Worm (Caenorhabditis elegans) whole organism, L1 larva: ENCODE data around the gene Y53F4B.1.

ENCODE experiments used
- aly-2 ChIP-seq: fragments of 150-350 bp; optimal IDR thresholded peaks from 2 replicates; lab custom pipeline; 2014; ENCODE audit warnings: missing biosample characterization, missing genetic modification characterization
- blmp-1 ChIP-seq: fragments of 150-350 bp; optimal IDR thresholded peaks from 2 replicates; lab custom pipeline; 2014; ENCODE audit warnings: missing biosample characterization, missing genetic modification characterization
- ceh-63 ChIP-seq: fragments of 200-800 bp; sonication (Bioruptor generic); optimal IDR thresholded peaks from 2 replicates; lab custom pipeline; 2018; ENCODE audit warnings: mild to moderate bottlenecking, missing genetic modification characterization, missing compliant biosample characterization
- ceh-82 ChIP-seq, 3 experiments: fragments of 150-350 bp in 1 of 3; sonication (generic microtip) in 2 of 3; optimal IDR thresholded peaks; 2 replicates each; lab custom pipeline; 2014 to 2017; ENCODE audit warnings: missing biosample characterization in 3 of 3, missing genetic modification characterization in 3 of 3
- ceh-90 ChIP-seq: sonication (generic microtip); optimal IDR thresholded peaks from 2 replicates; lab custom pipeline; 2016; ENCODE audit warnings: missing genetic modification characterization, missing compliant biosample characterization
- dpl-1 ChIP-seq, 3 experiments: fragments of 150-350 bp in 2 of 3; sonication (generic microtip) in 1 of 3; optimal IDR thresholded peaks; 2 replicates each; lab custom pipeline; 2014 to 2017; ENCODE audit warnings: missing biosample characterization in 3 of 3, missing genetic modification characterization in 3 of 3, missing genetic modification reagents in 3 of 3
- efl-1 ChIP-seq, 4 experiments: fragments of 150-350 bp; optimal IDR thresholded peaks in 3 of 4; peaks in 1 of 4; 1 replicate in 1 of 4; 2 replicates in 3 of 4; lab custom pipeline; 2014; ENCODE audit warnings: missing biosample characterization in 2 of 4, missing genetic modification characterization in 2 of 4, missing genetic modification reagents in 2 of 4
- efl-3 ChIP-seq: fragments of 200-800 bp; sonication (Bioruptor generic); optimal IDR thresholded peaks from 2 replicates; lab custom pipeline; 2018; ENCODE audit warnings: mild to moderate bottlenecking, missing genetic modification characterization, missing compliant biosample characterization
- egl-27 ChIP-seq, 2 experiments: fragments of 150-350 bp in 1 of 2; sonication (generic microtip); optimal IDR thresholded peaks; 3 replicates each; lab custom pipeline; 2017 to 2018; ENCODE audit warnings: missing biosample characterization in 2 of 2, missing genetic modification characterization in 2 of 2, missing genetic modification reagents in 2 of 2
- elt-2 ChIP-seq: sonication (generic microtip); optimal IDR thresholded peaks from 2 replicates; lab custom pipeline; 2016; ENCODE audit warnings: missing genetic modification characterization, mild to moderate bottlenecking, inconsistent platforms, missing compliant biosample characterization, missing genetic modification reagents
- elt-3 ChIP-seq, 6 experiments: fragments of 150-350 bp in 1 of 6; sonication (generic microtip); optimal IDR thresholded peaks; 2 replicates each; lab custom pipeline; 2017 to 2018; ENCODE audit warnings: missing biosample characterization in 6 of 6, missing genetic modification characterization in 6 of 6, inconsistent platforms in 1 of 6
- fos-1 ChIP-seq: fragments of 150-350 bp; optimal IDR thresholded peaks from 2 replicates; lab custom pipeline; 2014; ENCODE audit warnings: missing biosample characterization, missing genetic modification characterization
- hlh-4 ChIP-seq: sonication (generic microtip); optimal IDR thresholded peaks from 2 replicates; lab custom pipeline; 2016; ENCODE audit warnings: mild to moderate bottlenecking, missing genetic modification characterization, missing compliant biosample characterization
- irx-1 ChIP-seq: sonication (generic microtip); optimal IDR thresholded peaks from 2 replicates; lab custom pipeline; 2016; ENCODE audit warnings: missing genetic modification characterization, missing compliant biosample characterization
- isw-1 ChIP-seq: fragments of 200-800 bp; sonication (Bioruptor generic); IDR thresholded peaks from 2 replicates; pipeline ENCODE4 v1.3.6; 2022; ENCODE audit warnings: missing genetic modification characterization, missing compliant biosample characterization
- lin-13 ChIP-seq: fragments of 150-350 bp; optimal IDR thresholded peaks from 2 replicates; lab custom pipeline; 2014; ENCODE audit warnings: missing biosample characterization, missing genetic modification reagents, missing genetic modification characterization
- lin-15B ChIP-seq: fragments of 150-350 bp; sonication (generic microtip); optimal IDR thresholded peaks from 3 replicates; lab custom pipeline; 2014; ENCODE audit warnings: missing biosample characterization, missing genetic modification characterization
- lir-3 ChIP-seq: sonication (generic microtip); optimal IDR thresholded peaks from 2 replicates; lab custom pipeline; 2016; ENCODE audit warnings: mild to moderate bottlenecking, missing genetic modification characterization, moderate library complexity, missing compliant biosample characterization; ENCODE audit not compliant: poor library complexity
- lsy-2 ChIP-seq, 2 experiments: fragments of 150-350 bp; optimal IDR thresholded peaks; 2 replicates each; lab custom pipeline; 2014; ENCODE audit warnings: missing biosample characterization in 2 of 2, missing genetic modification characterization in 2 of 2
- mef-2 ChIP-seq: fragments of 150-350 bp; optimal IDR thresholded peaks from 2 replicates; lab custom pipeline; 2014; ENCODE audit warnings: missing biosample characterization, missing genetic modification characterization
- nhr-11 ChIP-seq: fragments of 150-350 bp; optimal IDR thresholded peaks from 2 replicates; lab custom pipeline; 2014; ENCODE audit warnings: missing biosample characterization, missing genetic modification characterization
- nhr-19 ChIP-seq: fragments of 200-800 bp; sonication (Bioruptor generic); conservative IDR thresholded peaks from 2 replicates; pipeline ENCODE4 v1.3.6; 2022; ENCODE audit warnings: missing genetic modification characterization, missing compliant biosample characterization
- nhr-20 ChIP-seq: sonication (generic microtip); optimal IDR thresholded peaks from 2 replicates; lab custom pipeline; 2016; ENCODE audit warnings: mild to moderate bottlenecking, missing genetic modification characterization, missing compliant biosample characterization
- nhr-237 ChIP-seq: fragments of 150-350 bp; optimal IDR thresholded peaks from 2 replicates; lab custom pipeline; 2014; ENCODE audit warnings: missing biosample characterization, missing genetic modification characterization
- nhr-28 ChIP-seq: fragments of 150-350 bp; optimal IDR thresholded peaks from 2 replicates; lab custom pipeline; 2014; ENCODE audit warnings: missing biosample characterization, missing genetic modification characterization
- nhr-47 ChIP-seq: sonication (generic microtip); optimal IDR thresholded peaks from 2 replicates; lab custom pipeline; 2016; ENCODE audit warnings: mild to moderate bottlenecking, missing genetic modification characterization, moderate library complexity, missing compliant biosample characterization
- nhr-77 ChIP-seq: fragments of 150-350 bp; optimal IDR thresholded peaks from 2 replicates; lab custom pipeline; 2014; ENCODE audit warnings: missing biosample characterization, missing genetic modification characterization
- nhr-84 ChIP-seq: sonication (generic microtip); optimal IDR thresholded peaks from 2 replicates; lab custom pipeline; 2017; ENCODE audit warnings: missing biosample characterization, missing genetic modification characterization
- nhr-85 ChIP-seq: sonication (generic microtip); peaks from one replicate; lab custom pipeline; 2016; ENCODE audit warnings: missing genetic modification characterization, inconsistent platforms, missing compliant biosample characterization
- pag-3 ChIP-seq: sonication (generic microtip); optimal IDR thresholded peaks from 2 replicates; lab custom pipeline; 2017; ENCODE audit warnings: missing genetic modification characterization, mild to moderate bottlenecking, missing compliant biosample characterization, antibody characterized with exemption, borderline replicate concordance; ENCODE audit not compliant: insufficient read depth
- snu-23 ChIP-seq: sonication (generic microtip); optimal IDR thresholded peaks from 2 replicates; lab custom pipeline; 2016; ENCODE audit warnings: missing genetic modification characterization, missing compliant biosample characterization
- sox-4 ChIP-seq: sonication (generic microtip); optimal IDR thresholded peaks from 2 replicates; lab custom pipeline; 2016; ENCODE audit warnings: missing genetic modification characterization, missing compliant biosample characterization
- tbx-2 ChIP-seq: sonication (generic microtip); optimal IDR thresholded peaks from 2 replicates; lab custom pipeline; 2016; ENCODE audit warnings: missing genetic modification characterization, missing compliant biosample characterization
- unc-130 ChIP-seq: fragments of 150-350 bp; optimal IDR thresholded peaks from 2 replicates; lab custom pipeline; 2017; ENCODE audit warnings: missing biosample characterization, missing genetic modification characterization, inconsistent platforms
- unc-30 ChIP-seq: sonication (generic microtip); optimal IDR thresholded peaks from 2 replicates; lab custom pipeline; 2017; ENCODE audit warnings: missing biosample characterization, missing genetic modification characterization
- unc-62 ChIP-seq: fragments of 150-350 bp; optimal IDR thresholded peaks from 2 replicates; lab custom pipeline; 2014; ENCODE audit warnings: missing biosample characterization, missing genetic modification reagents, missing genetic modification characterization
- unc-86 ChIP-seq: sonication (generic microtip); optimal IDR thresholded peaks from 2 replicates; lab custom pipeline; 2016; ENCODE audit warnings: missing genetic modification characterization, missing compliant biosample characterization
- xbp-1 ChIP-seq: sonication (generic microtip); optimal IDR thresholded peaks from 2 replicates; lab custom pipeline; 2016; ENCODE audit warnings: missing genetic modification characterization, missing compliant biosample characterization
- ztf-4 ChIP-seq: fragments of 150-350 bp; optimal IDR thresholded peaks from 2 replicates; lab custom pipeline; 2014; ENCODE audit warnings: missing biosample characterization, missing genetic modification characterization

Y53F4B.1 gene

ce11 chrII:14958113-14958512 lies at the start of gene Y53F4B.1:
Gene Y53F4B.1 (minus strand): TSS chrII:14958213.
- TF ChIP-seq nhr-47 (tag; lab: Kevin White, UChicago) (no peak), nhr-11 (tag; lab: Kevin White, UChicago) (no peak), unc-30 (tag; lab: Kevin White, UChicago) (no peak), nhr-28 (tag; lab: Kevin White, UChicago) (no peak), lin-13 (no peak), ceh-90 (tag; lab: Kevin White, UChicago) (no peak), lsy-2 (tag; optimal IDR thresholded peaks at IDR 0.05; lab: Kevin White, UChicago) (no peak), nhr-20 (no peak), egl-27 (tag; optimal IDR thresholded peaks at IDR 0.05; lab: Kevin White, UChicago) (no peak)

- TF ChIP-seq isw-1 (GFP tag; lab: Robert Waterston, UW) (no peak), efl-3 (GFP tag; lab: Kevin White, UChicago) (no peak), nhr-84 (tag; lab: Kevin White, UChicago) (no peak), mef-2 (tag; lab: Kevin White, UChicago) (no peak), unc-62 (GFP tag; lab: Kevin White, UChicago) (no peak), tbx-2 (tag; lab: Kevin White, UChicago) (no peak), elt-2 (tag; lab: Kevin White, UChicago) (no peak), nhr-20 (no peak), pag-3 (tag; lab: Kevin White, UChicago) (no peak), blmp-1 (tag; lab: Kevin White, UChicago) (no peak), ceh-82 (tag; optimal IDR thresholded peaks at IDR 0.05; lab: Kevin White, UChicago) (no peak), ceh-63 (GFP tag; lab: Kevin White, UChicago) (no peak), elt-3 (tag; optimal IDR thresholded peaks at IDR 0.05; lab: Kevin White, UChicago) (no peak), ceh-90 (tag; lab: Kevin White, UChicago) (no peak), irx-1 (tag; lab: Kevin White, UChicago) (no peak), nhr-19 (GFP tag; lab: Robert Waterston, UW) (no peak), unc-86 (tag; lab: Kevin White, UChicago) (no peak)
Observed at ce11 chrII:15005118-15005517, 47.1 kb upstream of the Y53F4B.1 start.

ce11 chrII:15004538-15004937 lies 46.5 kb upstream of the Y53F4B.1 start:
- TF ChIP-seq lin-15B (tag; lab: Kevin White, UChicago) (no peak), nhr-85 (tag; lab: Kevin White, UChicago) (peak; percentile 44), efl-1 (optimal IDR thresholded peaks at IDR 0.05; lab: Kevin White, UChicago) (peak; percentile 18 to 45), efl-1 (GFP tag; optimal IDR thresholded peaks at IDR 0.05 in 1 of 2; lab: Kevin White, UChicago) (peak; percentile 27 to 76), elt-3 (tag; optimal IDR thresholded peaks at IDR 0.05; lab: Kevin White, UChicago) (no peak), dpl-1 (GFP tag; optimal IDR thresholded peaks at IDR 0.05; lab: Kevin White, UChicago) (peak in 1 of 3 experiments; percentile 38), ceh-82 (tag; optimal IDR thresholded peaks at IDR 0.05; lab: Kevin White, UChicago) (no peak)

- TF ChIP-seq sox-4 (tag; lab: Kevin White, UChicago) (no peak), xbp-1 (no peak), efl-3 (GFP tag; lab: Kevin White, UChicago) (no peak), hlh-4 (tag; lab: Kevin White, UChicago) (no peak), nhr-77 (tag; lab: Kevin White, UChicago) (no peak), unc-130 (tag; lab: Kevin White, UChicago) (no peak), nhr-237 (no peak), egl-27 (tag; optimal IDR thresholded peaks at IDR 0.05; lab: Kevin White, UChicago) (no peak), snu-23 (no peak), fos-1 (no peak), lir-3 (tag; lab: Kevin White, UChicago) (no peak), unc-30 (tag; lab: Kevin White, UChicago) (no peak), pag-3 (tag; lab: Kevin White, UChicago) (no peak), unc-62 (GFP tag; lab: Kevin White, UChicago) (no peak), ztf-4 (tag; lab: Kevin White, UChicago) (no peak), aly-2 (tag; lab: Kevin White, UChicago) (no peak)
- TF ChIP-seq, all 84 proteins: peak for 0
Observed at ce11 chrII:15003410-15003809, 45.4 kb upstream of the Y53F4B.1 start, which contains the start of gene Y53F4B.10. Gene Y53F4B.10 (minus strand): TSS chrII:15003510.
